Worm (Caenorhabditis elegans) whole organism, L3 larva: ENCODE results near the gene F36D4.6.

Experiments
- ZK546.5 ChIP-seq: sonication (generic microtip); optimal IDR thresholded peaks from 2 replicates; lab custom pipeline; 2017; ENCODE audit warnings: missing biosample characterization, missing genetic modification characterization
- daf-12 ChIP-seq: fragments of 150-350 bp; optimal IDR thresholded peaks from 2 replicates; lab custom pipeline; 2014; ENCODE audit warnings: missing biosample characterization, missing genetic modification reagents, missing genetic modification characterization
- elt-1 ChIP-seq: fragments of 150-350 bp; optimal IDR thresholded peaks from 2 replicates; lab custom pipeline; 2014; ENCODE audit warnings: missing biosample characterization, missing genetic modification characterization
- nfya-1 ChIP-seq: sonication (generic microtip); optimal IDR thresholded peaks from 2 replicates; lab custom pipeline; 2017; ENCODE audit warnings: missing genetic modification characterization, mild to moderate bottlenecking, missing compliant biosample characterization, antibody characterized with exemption, moderate library complexity; ENCODE audit not compliant: insufficient read depth
- nhr-12 ChIP-seq: fragments of 150-350 bp; optimal IDR thresholded peaks from 2 replicates; lab custom pipeline; 2014; ENCODE audit warnings: missing biosample characterization, missing genetic modification characterization
- nhr-237 ChIP-seq: fragments of 150-350 bp; optimal IDR thresholded peaks from 2 replicates; lab custom pipeline; 2014; ENCODE audit warnings: missing biosample characterization, missing genetic modification characterization
- nhr-28 ChIP-seq: fragments of 150-350 bp; optimal IDR thresholded peaks from 2 replicates; lab custom pipeline; 2014; ENCODE audit warnings: missing biosample characterization, missing genetic modification characterization
- nhr-43 ChIP-seq: sonication (generic microtip); optimal IDR thresholded peaks from 2 replicates; lab custom pipeline; 2016; ENCODE audit warnings: mild to moderate bottlenecking, missing genetic modification characterization, missing compliant biosample characterization; ENCODE audit not compliant: poor library complexity, severe bottlenecking
- nhr-77 ChIP-seq: fragments of 150-350 bp; optimal IDR thresholded peaks from 2 replicates; lab custom pipeline; 2014; ENCODE audit warnings: missing biosample characterization, missing genetic modification characterization
- pha-4 ChIP-seq: fragments of 150-350 bp; optimal IDR thresholded peaks from 2 replicates; lab custom pipeline; 2014; ENCODE audit warnings: missing biosample characterization, missing genetic modification reagents, missing genetic modification characterization
- skn-1 ChIP-seq: fragments of 150-350 bp; optimal IDR thresholded peaks from 2 replicates; lab custom pipeline; 2014; ENCODE audit warnings: missing biosample characterization, missing genetic modification characterization
- unc-39 ChIP-seq: sonication (generic microtip); optimal IDR thresholded peaks from 4 replicates; lab custom pipeline; 2017; ENCODE audit warnings: missing biosample characterization, missing genetic modification characterization

DNA sequence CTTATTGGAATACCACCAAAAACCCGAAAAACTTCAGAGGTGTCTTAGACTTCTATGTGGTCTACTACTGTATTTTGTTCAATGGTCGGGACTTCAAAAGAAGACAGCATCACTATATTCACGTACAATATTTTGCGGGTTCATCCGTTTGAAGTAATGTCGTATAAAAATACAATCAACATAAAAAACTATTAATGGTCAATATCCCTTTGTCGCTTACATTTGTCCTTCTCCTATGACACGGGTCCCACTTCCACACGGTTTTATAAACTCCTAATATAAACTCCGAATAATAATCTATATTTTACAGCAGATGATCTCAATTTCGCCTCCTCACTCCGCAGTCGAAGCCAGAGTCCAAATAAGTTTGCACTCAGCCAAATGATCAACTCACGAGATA, 30.6 kb upstream of the F36D4.6 start:
- TF ChIP-seq nhr-43 (no peak), skn-1 (tag; lab: Kevin White, UChicago) (no peak), unc-39 (tag; lab: Kevin White, UChicago) (no peak), pha-4 (tag; lab: Kevin White, UChicago) (no peak), nhr-28 (tag; lab: Kevin White, UChicago) (no peak), nhr-12 (no peak), nfya-1 (no peak), nhr-77 (no peak), elt-1 (no peak), ZK546.5 (no peak), nhr-237 (tag; lab: Kevin White, UChicago) (no peak), daf-12 (no peak)
